Worm (Caenorhabditis elegans): ENCODE data around the gene aqp-6.

- TF ChIP-seq ama-1 (optimal IDR thresholded peaks at IDR 0.05), result no peak
- TF ChIP-seq hmbx-1 (tag; optimal IDR thresholded peaks at IDR 0.05), result no peak
- TF ChIP-seq sea-1 (GFP tag; conservative IDR thresholded peaks at IDR 0.05), result no peak
- no peak for TF ChIP-seq flt-1 (GFP tag; IDR thresholded peaks at IDR 0.05)
- no peak for TF ChIP-seq aly-1 (tag; optimal IDR thresholded peaks at IDR 0.05)
- no peak for TF ChIP-seq pes-1 (GFP tag; IDR thresholded peaks at IDR 0.05)
- no peak for TF ChIP-seq tra-4 (tag; optimal IDR thresholded peaks at IDR 0.05)
Observed at ce11 chrV:10682122-10682521, 33.9 kb downstream of the aqp-6 start, which contains the start of gene gsp-1.

Measured in whole organism, early embryonic.